Fruit fly (Drosophila melanogaster) whole organism, embryonic: ENCODE data around the gene CG12239.

Experiments used
- BEAF-32 ChIP-seq: fragments of 200-800 bp; sonication (Bioruptor generic); optimal IDR thresholded peaks from 3 replicates; lab custom pipeline; 2017; ENCODE audit warnings: missing biosample characterization, missing genetic modification characterization, mild to moderate bottlenecking, moderate library complexity, missing genetic modification reagents
- Bgb ChIP-seq: fragments of 200-800 bp; sonication (Bioruptor generic); IDR thresholded peaks from 2 replicates; pipeline ENCODE4 v1.3.6; 2022; ENCODE audit warnings: missing biosample characterization, missing genetic modification characterization; ENCODE audit not compliant: partially characterized antibody
- CG10543 ChIP-seq: fragments of 200-800 bp; sonication (Bioruptor generic); optimal IDR thresholded peaks from 3 replicates; lab custom pipeline; 2017; ENCODE audit warnings: missing biosample characterization, mild to moderate bottlenecking, missing genetic modification characterization, moderate library complexity
- CG11093 ChIP-seq: fragments of 200-800 bp; sonication (Bioruptor generic); IDR thresholded peaks from 3 replicates; pipeline ENCODE4 v1.3.6; 2022; ENCODE audit warnings: missing biosample characterization, missing genetic modification characterization
- CG11695 ChIP-seq: fragments of 200-800 bp; sonication (Bioruptor generic); IDR thresholded peaks from 3 replicates; pipeline ENCODE4 v1.3.6; 2022; ENCODE audit warnings: missing biosample characterization, missing genetic modification characterization
- CG13424 ChIP-seq: fragments of 200-800 bp; sonication (Bioruptor generic); optimal IDR thresholded peaks from 2 replicates; lab custom pipeline; 2019; ENCODE audit warnings: missing biosample characterization, mild to moderate bottlenecking, missing genetic modification characterization, moderate library complexity
- CG15073 ChIP-seq: fragments of 200-800 bp; sonication (Bioruptor generic); optimal IDR thresholded peaks from 2 replicates; lab custom pipeline; 2016; ENCODE audit warnings: missing biosample characterization, missing genetic modification characterization
- CG42726 ChIP-seq: fragments of 200-800 bp; sonication (Bioruptor generic); IDR thresholded peaks from 2 replicates; pipeline ENCODE4 v1.3.6; 2022; ENCODE audit warnings: missing biosample characterization, missing genetic modification characterization; ENCODE audit not compliant: partially characterized antibody
- CG4282 ChIP-seq: fragments of 200-800 bp; sonication (Bioruptor generic); optimal IDR thresholded peaks from 2 replicates; lab custom pipeline; 2016; ENCODE audit warnings: missing biosample characterization, missing genetic modification characterization
- CG6254 ChIP-seq: fragments of 200-800 bp; sonication (Bioruptor generic); optimal IDR thresholded peaks from 3 replicates; lab custom pipeline; 2017; ENCODE audit warnings: mild to moderate bottlenecking, missing biosample characterization, missing genetic modification reagents, missing genetic modification characterization
- CG6791 ChIP-seq: fragments of 200-800 bp; sonication (Bioruptor generic); IDR thresholded peaks from 3 replicates; pipeline ENCODE4 v1.3.6; 2022; ENCODE audit warnings: missing biosample characterization, missing genetic modification characterization; ENCODE audit not compliant: partially characterized antibody
- CG7786 ChIP-seq: fragments of 200-800 bp; sonication (Bioruptor generic); optimal IDR thresholded peaks from 2 replicates; lab custom pipeline; 2016; ENCODE audit warnings: missing biosample characterization, missing genetic modification characterization
- CG7839 ChIP-seq: fragments of 200-800 bp; sonication (Bioruptor generic); optimal IDR thresholded peaks from 3 replicates; lab custom pipeline; 2018; ENCODE audit warnings: missing biosample characterization, mild to moderate bottlenecking, missing genetic modification characterization, moderate library complexity
- CG8089 ChIP-seq: fragments of 200-800 bp; sonication (Bioruptor generic); optimal IDR thresholded peaks from 3 replicates; lab custom pipeline; 2016; ENCODE audit warnings: missing biosample characterization, missing genetic modification characterization
- CTCF ChIP-seq: fragments of 200-800 bp; sonication (Bioruptor generic); optimal IDR thresholded peaks from 2 replicates; lab custom pipeline; 2017; ENCODE audit warnings: missing biosample characterization, mild to moderate bottlenecking, missing genetic modification characterization, moderate library complexity
- Dip2 ChIP-seq: fragments of 200-800 bp; sonication (Bioruptor generic); IDR thresholded peaks from 2 replicates; pipeline ENCODE4 v1.3.6; 2022; ENCODE audit warnings: missing biosample characterization, missing genetic modification characterization
- Dp ChIP-seq: fragments of 200-800 bp; sonication (Bioruptor generic); optimal IDR thresholded peaks from 2 replicates; lab custom pipeline; 2018; ENCODE audit warnings: missing biosample characterization, mild to moderate bottlenecking, missing genetic modification characterization, moderate library complexity
- Lhr ChIP-seq: fragments of 200-800 bp; sonication (Bioruptor generic); optimal IDR thresholded peaks from 3 replicates; lab custom pipeline; 2017; ENCODE audit warnings: mild to moderate bottlenecking, missing biosample characterization, missing genetic modification reagents, missing genetic modification characterization
- Med ChIP-seq: fragments of 200-800 bp; sonication (Bioruptor generic); peaks from one replicate; lab custom pipeline; 2016; ENCODE audit warnings: missing biosample characterization, missing genetic modification characterization, mild to moderate bottlenecking, inconsistent platforms, moderate library complexity
- Meics ChIP-seq: fragments of 200-800 bp; sonication (Bioruptor generic); optimal IDR thresholded peaks from 2 replicates; lab custom pipeline; 2017; ENCODE audit warnings: missing biosample characterization, mild to moderate bottlenecking, missing genetic modification characterization
- NK7.1 ChIP-seq: fragments of 200-800 bp; sonication (Bioruptor generic); optimal IDR thresholded peaks from 3 replicates; lab custom pipeline; 2016; ENCODE audit warnings: missing biosample characterization, missing genetic modification characterization
- Nf-YA ChIP-seq: fragments of 200-800 bp; sonication (Bioruptor generic); IDR thresholded peaks from 2 replicates; pipeline ENCODE4 v1.3.6; 2022; ENCODE audit warnings: missing biosample characterization, missing genetic modification characterization
- Nf-YC ChIP-seq: fragments of 200-800 bp; optimal IDR thresholded peaks from 3 replicates; lab custom pipeline; 2019; ENCODE audit warnings: missing biosample characterization, mild to moderate bottlenecking, missing genetic modification characterization, moderate library complexity
- br ChIP-seq: fragments of >200 bp; optimal IDR thresholded peaks from 2 replicates; lab custom pipeline; 2017
- cad ChIP-seq: fragments of >200 bp; optimal IDR thresholded peaks from 2 replicates; lab custom pipeline; 2017; ENCODE audit warnings: missing biosample characterization, missing genetic modification characterization
- cwo ChIP-seq: fragments of 200-800 bp; sonication (Bioruptor generic); optimal IDR thresholded peaks from 3 replicates; lab custom pipeline; 2017; ENCODE audit warnings: missing biosample characterization, missing genetic modification characterization, mild to moderate bottlenecking, moderate library complexity, missing genetic modification reagents
- emc ChIP-seq: fragments of 200-800 bp; sonication (Bioruptor generic); optimal IDR thresholded peaks from 2 replicates; lab custom pipeline; 2016; ENCODE audit warnings: missing biosample characterization, missing genetic modification characterization
- en ChIP-seq: fragments of 200-800 bp; sonication (Bioruptor generic); optimal IDR thresholded peaks from 2 replicates; lab custom pipeline; 2016; ENCODE audit warnings: missing biosample characterization, missing genetic modification characterization
- fd3F ChIP-seq: fragments of 200-800 bp; sonication (Bioruptor generic); optimal IDR thresholded peaks from 2 replicates; lab custom pipeline; 2018; ENCODE audit warnings: missing biosample characterization, mild to moderate bottlenecking, missing genetic modification characterization, moderate library complexity
- grn ChIP-seq: fragments of 200-800 bp; sonication (Bioruptor generic); optimal IDR thresholded peaks from 3 replicates; lab custom pipeline; 2017; ENCODE audit warnings: missing biosample characterization, missing genetic modification characterization
- hkb ChIP-seq, 2 experiments: fragments of 200-800 bp in 1 of 2; fragments of >200 bp in 1 of 2; sonication (Bioruptor generic) in 1 of 2; IDR thresholded peaks in 1 of 2; optimal IDR thresholded peaks in 1 of 2; 2 replicates each; pipeline versions ENCODE4 v1.3.6 to Lab custom; 2017 to 2022; ENCODE audit warnings: missing biosample characterization in 1 of 2, missing genetic modification characterization in 1 of 2
- nerfin-1 ChIP-seq: fragments of 200-800 bp; sonication (Bioruptor generic); optimal IDR thresholded peaks from 3 replicates; lab custom pipeline; 2019; ENCODE audit warnings: missing biosample characterization, mild to moderate bottlenecking, missing genetic modification characterization, moderate library complexity
- oc ChIP-seq: fragments of 200-800 bp; sonication (Bioruptor generic); optimal IDR thresholded peaks from 2 replicates; lab custom pipeline; 2018; ENCODE audit warnings: missing biosample characterization, mild to moderate bottlenecking, missing genetic modification characterization, moderate library complexity
- phol ChIP-seq: fragments of 200-800 bp; sonication (Bioruptor generic); optimal IDR thresholded peaks from 3 replicates; lab custom pipeline; 2018; ENCODE audit warnings: missing biosample characterization, mild to moderate bottlenecking, missing genetic modification characterization, moderate library complexity
- pzg ChIP-seq: fragments of 200-800 bp; sonication (Bioruptor generic); optimal IDR thresholded peaks from 3 replicates; lab custom pipeline; 2018; ENCODE audit warnings: missing biosample characterization, mild to moderate bottlenecking, missing genetic modification characterization, moderate library complexity
- sug ChIP-seq: fragments of 200-800 bp; optimal IDR thresholded peaks from 2 replicates; lab custom pipeline; 2019; ENCODE audit warnings: missing biosample characterization, mild to moderate bottlenecking, missing genetic modification characterization, moderate library complexity
- tna ChIP-seq: fragments of 200-800 bp; sonication (Bioruptor generic); IDR thresholded peaks from 2 replicates; pipeline ENCODE4 v1.3.6; 2022; ENCODE audit warnings: missing biosample characterization, missing genetic modification characterization; ENCODE audit not compliant: partially characterized antibody
- unpg ChIP-seq: fragments of 200-800 bp; sonication (Bioruptor generic); optimal IDR thresholded peaks from 3 replicates; lab custom pipeline; 2018; ENCODE audit warnings: missing biosample characterization, mild to moderate bottlenecking, missing genetic modification characterization, moderate library complexity

CG12239 gene

DNA sequence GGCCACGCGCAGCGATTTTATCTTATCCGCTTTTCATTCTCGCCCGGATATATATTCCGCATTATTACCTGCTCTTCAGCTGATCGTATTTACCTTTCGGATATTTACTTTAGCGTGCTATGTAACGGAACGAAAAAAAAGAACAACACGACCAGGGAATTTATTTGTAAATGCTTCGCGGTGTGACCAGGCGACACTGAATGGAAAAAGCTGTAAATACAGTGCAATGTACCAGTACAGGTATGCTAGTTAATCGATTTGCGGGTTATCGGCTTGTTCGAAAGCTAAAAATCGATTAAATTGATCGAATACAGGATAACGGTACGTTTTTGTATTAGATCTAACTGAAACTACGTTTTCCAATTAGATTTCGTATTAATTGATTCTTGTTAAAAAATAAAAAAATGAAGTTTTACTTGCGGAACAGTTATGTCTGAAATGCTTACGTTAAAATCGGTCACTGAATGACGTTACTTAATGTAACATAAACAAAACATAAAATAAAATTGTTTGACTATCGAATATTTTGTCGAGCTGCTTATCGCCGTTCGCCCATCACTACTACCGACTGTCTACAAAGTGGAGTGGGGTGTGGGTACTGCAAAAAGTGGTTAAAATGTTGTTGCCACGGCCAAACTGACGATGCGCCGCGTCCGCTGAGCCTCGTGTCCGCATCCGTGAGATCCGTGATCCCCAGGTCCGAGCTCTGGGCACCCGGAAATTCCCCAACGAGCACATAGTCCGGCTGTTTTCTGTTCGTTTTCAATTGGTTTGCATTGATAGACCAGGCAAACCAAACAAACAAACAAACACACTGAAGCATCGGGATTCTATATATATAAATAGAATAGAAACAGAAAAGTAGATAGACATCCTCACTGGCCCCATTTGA lies 27.7 kb upstream of the CG12239 start, which contains the start of the genes MAPk-Ak2 and CG42699 (continued):
- TF ChIP-seq Dip2 (GFP tag; lab: Robert Waterston, UW) = no peak
- peak; percentile 56 for TF ChIP-seq Nf-YC (tag; lab: Kevin White, UChicago)
- TF ChIP-seq cad (GFP tag; lab: Kevin White, UChicago) = no peak
- peak; percentile 63 for TF ChIP-seq unpg (GFP tag; lab: Kevin White, UChicago)
- peak; percentile 19; the same call in 1 of the 3 replicates for TF ChIP-seq CG11093 (GFP tag; lab: Robert Waterston, UW)
- TF ChIP-seq oc = peak; percentile 74
- peak; percentile 20 for TF ChIP-seq phol (tag; lab: Kevin White, UChicago)
- TF ChIP-seq hkb (optimal IDR thresholded peaks at IDR 0.05; lab: Kevin White, UChicago) = no peak
- TF ChIP-seq hkb (GFP tag; IDR thresholded peaks at IDR 0.05; lab: Robert Waterston, UW) = peak; percentile 83
- TF ChIP-seq CG8089 (GFP tag; lab: Kevin White, UChicago) = peak; percentile 85
- TF ChIP-seq pzg = peak; percentile 77
- peak; percentile 79 for TF ChIP-seq CG6791 (GFP tag; lab: Robert Waterston, UW)
- peak; percentile 79 for TF ChIP-seq Nf-YA (GFP tag; lab: Robert Waterston, UW)
- TF ChIP-seq CG7839 (tag; lab: Kevin White, UChicago) = peak; percentile 45
- TF ChIP-seq Bgb = peak; percentile 72
- TF ChIP-seq br (lab: Kevin White, UChicago) = no peak
- peak; percentile 71 for TF ChIP-seq CG13424 (tag; lab: Kevin White, UChicago)
- no peak for TF ChIP-seq CG15073 (GFP tag; lab: Kevin White, UChicago)
- peak; percentile 71 for TF ChIP-seq Lhr
- TF ChIP-seq fd3F (GFP tag; lab: Kevin White, UChicago) = peak; percentile 79
- TF ChIP-seq en (GFP tag; lab: Kevin White, UChicago) = no peak
- TF ChIP-seq NK7.1 = peak; percentile 65
- TF ChIP-seq nerfin-1 (tag; lab: Kevin White, UChicago) = peak; percentile 94
- peak; percentile 7 for TF ChIP-seq CTCF
- TF ChIP-seq emc (GFP tag; lab: Kevin White, UChicago) = no peak
- TF ChIP-seq grn = peak; percentile 95
- peak; percentile 62 for TF ChIP-seq cwo (GFP tag; lab: Kevin White, UChicago)
- peak; percentile 96 for TF ChIP-seq CG10543
- TF ChIP-seq CG42726 (GFP tag; lab: Robert Waterston, UW) = no peak
- TF ChIP-seq Dp (GFP tag; lab: Kevin White, UChicago) = peak; percentile 30
- peak; percentile 73 for TF ChIP-seq CG11695 (GFP tag; lab: Robert Waterston, UW)
- peak; percentile 97 for TF ChIP-seq Med (GFP tag; lab: Kevin White, UChicago)
- TF ChIP-seq CG7786 = peak; percentile 56
- TF ChIP-seq Meics = peak; percentile 84
- peak; percentile 38 for TF ChIP-seq CG6254 (GFP tag; lab: Kevin White, UChicago)

- TF ChIP-seq grn = peak; percentile 94
- peak; percentile 46 for TF ChIP-seq Med (GFP tag; lab: Kevin White, UChicago)
- TF ChIP-seq BEAF-32 (GFP tag; lab: Kevin White, UChicago) = no peak
- TF ChIP-seq tna (GFP tag; lab: Robert Waterston, UW) = no peak
- TF ChIP-seq CG4282 = no peak
- no peak for TF ChIP-seq sug (tag; lab: Kevin White, UChicago)
- TF ChIP-seq br (lab: Kevin White, UChicago) = no peak
- TF ChIP-seq, all 482 proteins: peak for 2
These were observed 25.2 kb upstream of the CG12239 start for dm6 chrX:5766732-5767131.
